Fruit fly (Drosophila melanogaster) whole organism, wandering third instar larva: ENCODE results near the gene CG4598.

ENCODE experiments used
- CG32264 ChIP-seq: fragments of 200-800 bp; sonication (Bioruptor generic); optimal IDR thresholded peaks from 2 replicates; lab custom pipeline; 2016; ENCODE audit warnings: missing biosample characterization, missing genetic modification characterization
- CG9705 ChIP-seq: fragments of 200-800 bp; sonication (Bioruptor generic); optimal IDR thresholded peaks from 2 replicates; lab custom pipeline; 2018; ENCODE audit warnings: missing biosample characterization, mild to moderate bottlenecking, missing genetic modification characterization
- CrebA ChIP-seq: fragments of 200-800 bp; sonication (Bioruptor generic); optimal IDR thresholded peaks from 2 replicates; lab custom pipeline; 2016; ENCODE audit warnings: missing biosample characterization, mild to moderate bottlenecking, missing genetic modification characterization, borderline replicate concordance
- GATAd ChIP-seq: sonication (Bioruptor generic); optimal IDR thresholded peaks from 2 replicates; lab custom pipeline; 2016; ENCODE audit warnings: missing biosample characterization, missing genetic modification characterization
- Hnf4 ChIP-seq: fragments of 200-800 bp; sonication (Bioruptor generic); optimal IDR thresholded peaks from 2 replicates; lab custom pipeline; 2016; ENCODE audit warnings: missing biosample characterization, mild to moderate bottlenecking, missing genetic modification characterization
- Hr83 ChIP-seq: fragments of 200-300 bp; sonication (Bioruptor generic); optimal IDR thresholded peaks from 2 replicates; lab custom pipeline; 2016; ENCODE audit warnings: missing biosample characterization, mild to moderate bottlenecking, missing genetic modification characterization, moderate library complexity; ENCODE audit not compliant: poor library complexity, severe bottlenecking
- Jra ChIP-seq: sonication (Bioruptor generic); optimal IDR thresholded peaks from 2 replicates; lab custom pipeline; 2016; ENCODE audit warnings: missing biosample characterization, missing genetic modification characterization
- Mio ChIP-seq: sonication (Bioruptor generic); optimal IDR thresholded peaks from 2 replicates; lab custom pipeline; 2016; ENCODE audit warnings: missing biosample characterization, missing genetic modification characterization
- Myc ChIP-seq: fragments of >200 bp; optimal IDR thresholded peaks from 2 replicates; lab custom pipeline; 2017
- N ChIP-seq: fragments of >200 bp; optimal IDR thresholded peaks from 2 replicates; lab custom pipeline; 2018; ENCODE audit warnings: missing biosample characterization, missing external identifiers, missing genetic modification characterization
- OdsH ChIP-seq: fragments of 200-800 bp; sonication (Bioruptor generic); optimal IDR thresholded peaks from 2 replicates; lab custom pipeline; 2016; ENCODE audit warnings: missing biosample characterization, mild to moderate bottlenecking, missing genetic modification characterization
- Rel ChIP-seq, 2 experiments: fragments of 200-800 bp; sonication (Bioruptor generic) in 1 of 2; optimal IDR thresholded peaks; 2 replicates in 1 of 2; 3 replicates in 1 of 2; lab custom pipeline; 2016 to 2019; ENCODE audit warnings: mild to moderate bottlenecking in 2 of 2, missing biosample characterization in 2 of 2, missing genetic modification characterization in 2 of 2, moderate library complexity in 1 of 2
- Vsx2 ChIP-seq: fragments of 200-300, 225-300 bp; sonication (Bioruptor generic); optimal IDR thresholded peaks from 2 replicates; lab custom pipeline; 2018; ENCODE audit warnings: missing biosample characterization, missing genetic modification characterization; ENCODE audit not compliant: partially characterized antibody
- br ChIP-seq: fragments of 200-800 bp; sonication (Bioruptor generic); optimal IDR thresholded peaks from 2 replicates; lab custom pipeline; 2016; ENCODE audit warnings: missing biosample characterization, missing genetic modification characterization
- brk ChIP-seq: fragments of 200-800 bp; sonication (Bioruptor generic); optimal IDR thresholded peaks from 2 replicates; lab custom pipeline; 2016; ENCODE audit warnings: missing biosample characterization, mild to moderate bottlenecking, missing genetic modification characterization
- dl ChIP-seq, 2 experiments: fragments of 175-275, 200-275 bp in 1 of 2; fragments of 200-275 bp in 1 of 2; sonication (Bioruptor generic); optimal IDR thresholded peaks; lab custom pipeline; 2018; ENCODE audit warnings: mild to moderate bottlenecking in 2 of 2, missing biosample characterization in 2 of 2, missing genetic modification characterization in 2 of 2, moderate library complexity in 2 of 2; ENCODE audit not compliant: partially characterized antibody in 2 of 2, insufficient read depth in 1 of 2
- dmrt93B ChIP-seq: fragments of 200-800 bp; sonication (Bioruptor generic); optimal IDR thresholded peaks from 2 replicates; lab custom pipeline; 2018; ENCODE audit warnings: missing biosample characterization, mild to moderate bottlenecking, missing genetic modification characterization
- dsf ChIP-seq: sonication (Bioruptor generic); optimal IDR thresholded peaks from 2 replicates; lab custom pipeline; 2016; ENCODE audit warnings: missing biosample characterization, missing genetic modification characterization, borderline replicate concordance
- foxo ChIP-seq, 2 experiments: fragments of 200-800 bp; sonication (Bioruptor generic); optimal IDR thresholded peaks; 2 replicates in 1 of 2; 3 replicates in 1 of 2; lab custom pipeline; 2016 to 2017; ENCODE audit warnings: missing biosample characterization in 2 of 2, missing genetic modification characterization in 2 of 2
- fru ChIP-seq: fragments of 200-800 bp; sonication (Bioruptor generic); optimal IDR thresholded peaks from 3 replicates; lab custom pipeline; 2016; ENCODE audit warnings: missing biosample characterization, mild to moderate bottlenecking, missing genetic modification characterization
- h ChIP-seq: fragments of 200-800 bp; sonication (Bioruptor generic); optimal IDR thresholded peaks from 3 replicates; lab custom pipeline; 2016; ENCODE audit warnings: missing biosample characterization, mild to moderate bottlenecking, missing genetic modification characterization
- jim ChIP-seq: fragments of 175-275, 200-325 bp; sonication (Bioruptor generic); optimal IDR thresholded peaks from 2 replicates; lab custom pipeline; 2016; ENCODE audit warnings: missing biosample characterization, mild to moderate bottlenecking, missing genetic modification characterization
- lola ChIP-seq: fragments of >200 bp; optimal IDR thresholded peaks from 2 replicates; lab custom pipeline; 2017; ENCODE audit warnings: missing biosample characterization, missing genetic modification characterization
- pan ChIP-seq: fragments of >200 bp; optimal IDR thresholded peaks from 2 replicates; lab custom pipeline; 2017
- psq ChIP-seq: fragments of 200-800 bp; sonication (Bioruptor generic); optimal IDR thresholded peaks from 3 replicates; lab custom pipeline; 2017; ENCODE audit warnings: missing biosample characterization, mild to moderate bottlenecking, missing genetic modification characterization, moderate library complexity
- rgr ChIP-seq: fragments of 200-800 bp; sonication (Bioruptor generic); optimal IDR thresholded peaks from 3 replicates; lab custom pipeline; 2016; ENCODE audit warnings: missing biosample characterization, mild to moderate bottlenecking, missing genetic modification characterization
- sage ChIP-seq: fragments of 200-800 bp; sonication (Bioruptor generic); optimal IDR thresholded peaks from 2 replicates; lab custom pipeline; 2016; ENCODE audit warnings: missing biosample characterization, mild to moderate bottlenecking, missing genetic modification characterization
- sv ChIP-seq: fragments of 200-800 bp; sonication (Bioruptor generic); optimal IDR thresholded peaks from 3 replicates; lab custom pipeline; 2016; ENCODE audit warnings: missing biosample characterization, missing genetic modification characterization
- tai ChIP-seq: sonication (Bioruptor generic); optimal IDR thresholded peaks from 2 replicates; lab custom pipeline; 2016; ENCODE audit warnings: missing biosample characterization, missing genetic modification characterization
- usp ChIP-seq: fragments of >200 bp; optimal IDR thresholded peaks from 2 replicates; lab custom pipeline; 2017; ENCODE audit warnings: missing biosample characterization, missing genetic modification characterization
- woc ChIP-seq: sonication (Bioruptor generic); optimal IDR thresholded peaks from 2 replicates; lab custom pipeline; 2016; ENCODE audit warnings: missing biosample characterization, mild to moderate bottlenecking, missing genetic modification characterization

The CG4598 gene

DNA sequence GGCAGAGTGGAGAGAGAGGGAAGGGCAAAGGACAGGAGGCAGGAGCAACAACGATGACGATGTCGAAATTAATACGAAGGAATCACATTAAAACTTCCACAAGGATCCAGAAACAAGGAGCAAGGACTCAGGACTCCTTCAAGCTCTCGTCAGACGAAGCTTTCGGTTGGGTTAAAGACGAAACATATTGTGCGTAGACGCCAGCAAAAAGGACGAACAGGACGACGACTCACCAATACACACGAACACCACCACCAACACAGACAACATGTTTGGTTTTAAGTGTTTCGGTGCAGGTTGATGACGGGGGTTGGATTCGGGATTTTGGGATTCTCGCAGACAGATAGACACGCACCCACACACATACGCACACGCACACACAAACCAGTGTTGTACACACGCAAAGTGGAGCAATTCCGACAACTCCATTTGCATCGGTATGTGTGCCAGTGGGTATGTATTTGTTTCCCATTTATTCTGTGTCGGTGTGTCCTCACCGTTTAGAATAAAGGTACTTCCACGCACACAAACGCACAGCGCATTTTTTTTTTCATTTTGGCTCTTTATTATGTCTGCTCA lies 35.9 kb upstream of the CG4598 start:
- TF ChIP-seq rgr (GFP tag; lab: Kevin White, UChicago) (no peak), CG9705 (GFP tag; lab: Kevin White, UChicago) (no peak), lola (no peak), Hnf4 (GFP tag; lab: Kevin White, UChicago) (no peak), Rel (GFP tag; optimal IDR thresholded peaks at IDR 0.05; lab: Kevin White, UChicago) (no peak), Rel (tag; optimal IDR thresholded peaks at IDR 0.05; lab: Kevin White, UChicago) (no peak)
- TF ChIP-seq, all 38 proteins: peak for 0

DNA sequence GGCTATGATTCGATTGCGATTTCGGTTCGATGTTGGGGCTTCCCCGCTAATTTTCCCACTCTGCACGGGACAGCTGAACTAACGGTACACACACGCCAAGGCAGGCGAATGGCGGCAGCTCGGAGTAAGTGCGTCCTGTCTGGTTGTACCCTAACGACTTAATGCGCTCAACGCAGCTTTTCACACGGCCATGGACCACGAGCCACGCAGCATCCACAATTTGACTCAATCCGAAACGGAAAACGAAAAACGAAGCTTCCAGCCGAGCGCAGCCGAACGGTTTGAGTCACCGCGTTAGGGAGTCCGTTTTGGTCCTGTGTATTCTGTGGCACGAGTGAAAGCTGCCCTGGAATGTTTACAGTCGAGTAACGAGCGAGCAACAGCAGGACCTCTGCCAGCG lies 32.3 kb upstream of the CG4598 start, which contains the start of gene nAChRalpha6:
TSS of gene nAChRalpha6 (minus strand) at position 165 of the 400 bp plus-strand sequence.
- no peak for TF ChIP-seq CrebA

DNA sequence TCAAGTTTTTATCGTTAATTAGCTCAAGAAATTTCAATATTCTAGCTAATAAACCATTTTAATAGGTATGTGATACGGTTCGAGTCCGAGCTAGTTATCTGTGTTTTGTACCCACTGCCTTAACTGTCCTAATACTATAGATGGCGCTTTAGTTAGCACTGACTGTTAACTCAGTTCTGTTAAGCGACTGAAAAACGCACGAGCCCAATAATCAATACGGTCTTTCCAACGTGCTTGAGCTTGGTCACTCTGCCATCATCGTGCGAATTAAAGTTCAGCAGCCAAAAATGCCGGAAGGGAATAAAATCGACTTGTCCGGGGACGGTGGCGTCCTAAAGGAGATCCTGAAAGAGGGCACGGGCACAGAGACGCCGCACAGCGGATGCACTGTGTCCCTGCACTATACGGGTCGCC lies 30.6 kb upstream of the CG4598 start, which contains the start of gene Fkbp59:
TSS of gene Fkbp59 (plus strand) at position 150 of the 414 bp plus-strand sequence.
- TF ChIP-seq sv (GFP tag; lab: Kevin White, UChicago) (no peak), Myc (lab: Kevin White, UChicago) (peak; percentile 83), Vsx2 (GFP tag; lab: Kevin White, UChicago) (peak; percentile 99)
- TF ChIP-seq, all 38 proteins: peak for 2

- TF ChIP-seq N (no peak), dl (GFP tag; optimal IDR thresholded peaks at IDR 0.05; lab: Kevin White, UChicago; ENCODE audit: insufficient read depth in 1 of 2, partially characterized antibody in 2 of 2) (no peak), h (GFP tag; lab: Kevin White, UChicago) (peak; percentile 1), fru (GFP tag; lab: Kevin White, UChicago) (no peak), rgr (GFP tag; lab: Kevin White, UChicago) (peak; percentile 33), woc (GFP tag; lab: Kevin White, UChicago) (no peak), CG32264 (GFP tag; lab: Kevin White, UChicago) (peak; percentile 3), tai (GFP tag; lab: Kevin White, UChicago) (no peak), sv (GFP tag; lab: Kevin White, UChicago) (no peak)
These were observed 27.8 kb upstream of the CG4598 start, which contains the start of the genes CG34183 and CG4537 for dm6 chr2L:9890576-9890975. Gene CG34183 (minus strand): TSS chr2L:9890772. Gene CG4537 (plus strand): TSS chr2L:9890885.

dm6 chr2L:9893183-9893582 lies 25.2 kb upstream of the CG4598 start, which contains the start of gene mtDNA-helicase:
Gene mtDNA-helicase (minus strand): TSS chr2L:9893446.
- no peak for TF ChIP-seq brk (GFP tag; lab: Kevin White, UChicago)
- TF ChIP-seq rgr (GFP tag; lab: Kevin White, UChicago): peak; percentile 0
- TF ChIP-seq Myc (lab: Kevin White, UChicago): peak; percentile 5

DNA sequence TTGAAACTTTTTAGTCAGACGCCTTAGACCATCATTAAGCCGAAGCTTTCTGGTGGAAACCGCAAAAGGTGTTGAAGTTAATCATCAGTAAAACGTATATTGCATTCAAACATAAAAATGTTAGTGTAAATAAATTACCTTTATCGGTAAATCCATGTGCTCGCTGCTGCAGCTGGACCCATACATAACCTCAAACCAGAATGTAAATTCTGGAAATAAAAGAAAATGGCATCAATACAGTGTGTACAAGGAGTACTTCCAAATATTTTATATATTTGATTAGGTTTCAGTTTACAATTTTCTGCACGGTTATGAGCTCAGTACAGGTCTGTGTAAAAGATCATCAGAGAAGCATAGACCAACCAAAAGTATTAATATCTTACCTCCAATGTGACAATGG lies 24.2 kb upstream of the CG4598 start:
- no peak for TF ChIP-seq dl (GFP tag; optimal IDR thresholded peaks at IDR 0.05; lab: Kevin White, UChicago; ENCODE audit: insufficient read depth in 1 of 2, partially characterized antibody in 2 of 2)
- no peak for TF ChIP-seq CG32264 (GFP tag; lab: Kevin White, UChicago)
- TF ChIP-seq foxo (GFP tag; optimal IDR thresholded peaks at IDR 0.05; lab: Kevin White, UChicago): no peak
- no peak for TF ChIP-seq usp (GFP tag; lab: Kevin White, UChicago)
- no peak for TF ChIP-seq sv (GFP tag; lab: Kevin White, UChicago)
- no peak for TF ChIP-seq CrebA
- no peak for TF ChIP-seq sage
- TF ChIP-seq rgr (GFP tag; lab: Kevin White, UChicago): peak; percentile 49

dm6 chr2L:9894871-9895364 lies 23.5 kb upstream of the CG4598 start, which contains the start of gene Bka:
Gene Bka (plus strand): TSS chr2L:9895287.
- TF ChIP-seq Hnf4 (GFP tag; lab: Kevin White, UChicago) (peak; percentile 66), tai (GFP tag; lab: Kevin White, UChicago) (no peak), sage (peak; percentile 55), sv (GFP tag; lab: Kevin White, UChicago) (peak; percentile 52), pan (lab: Kevin White, UChicago) (no peak), Myc (lab: Kevin White, UChicago) (peak; percentile 82), OdsH (GFP tag; lab: Kevin White, UChicago) (peak; percentile 60), Mio (GFP tag; lab: Kevin White, UChicago) (no peak), Vsx2 (GFP tag; lab: Kevin White, UChicago) (no peak), Hr83 (GFP tag; lab: Kevin White, UChicago) (no peak), CG9705 (GFP tag; lab: Kevin White, UChicago) (peak; percentile 30), psq (GFP tag; lab: Kevin White, UChicago) (peak; percentile 21), foxo (GFP tag; optimal IDR thresholded peaks at IDR 0.05; lab: Kevin White, UChicago) (peak in 1 of 2 experiments; percentile 43), dsf (no peak), Rel (GFP tag; optimal IDR thresholded peaks at IDR 0.05; lab: Kevin White, UChicago) (no peak), Rel (tag; optimal IDR thresholded peaks at IDR 0.05; lab: Kevin White, UChicago) (peak; percentile 50), brk (GFP tag; lab: Kevin White, UChicago) (peak; percentile 86), h (GFP tag; lab: Kevin White, UChicago) (peak; percentile 56), dmrt93B (no peak), br (GFP tag; lab: Kevin White, UChicago) (peak; percentile 36), lola (no peak), fru (GFP tag; lab: Kevin White, UChicago) (no peak), woc (GFP tag; lab: Kevin White, UChicago) (no peak), CG32264 (GFP tag; lab: Kevin White, UChicago) (no peak), Jra (GFP tag; lab: Kevin White, UChicago) (no peak), dl (GFP tag; optimal IDR thresholded peaks at IDR 0.05; lab: Kevin White, UChicago; ENCODE audit: insufficient read depth in 1 of 2, partially characterized antibody in 2 of 2) (no peak), jim (GFP tag; lab: Kevin White, UChicago) (no peak), GATAd (no peak)
